Fruit fly (Drosophila melanogaster): ENCODE results near the gene CG46448.

The CG46448 gene

dm6 chr2L:2363626-2364147 lies 27.8 kb upstream of the CG46448 start (continued):
- peak; percentile 81 for TF ChIP-seq sqz (GFP tag; optimal IDR thresholded peaks at IDR 0.05)
- TF ChIP-seq NC2α (GFP tag; optimal IDR thresholded peaks at IDR 0.05) = peak; percentile 59
- TF ChIP-seq sna (GFP tag; IDR thresholded peaks at IDR 0.05; ENCODE audit: partially characterized antibody) = no peak
- no peak for TF ChIP-seq CG9797 (GFP tag; optimal IDR thresholded peaks at IDR 0.05)
- no peak for TF ChIP-seq YL-1 (GFP tag; optimal IDR thresholded peaks at IDR 0.05)
- peak; percentile 16 for TF ChIP-seq zfh2 (GFP tag; optimal IDR thresholded peaks at IDR 0.05)
- TF ChIP-seq CG6791 (GFP tag; IDR thresholded peaks at IDR 0.05; ENCODE audit: partially characterized antibody) = no peak
- TF ChIP-seq CG7271 (tag; optimal IDR thresholded peaks at IDR 0.05) = peak; percentile 64
- peak; percentile 84 for TF ChIP-seq kay (GFP tag; optimal IDR thresholded peaks at IDR 0.05)
- TF ChIP-seq CG11085 (GFP tag; IDR thresholded peaks at IDR 0.05) = peak; percentile 50; the same call in 1 of the 2 replicates
- no peak for TF ChIP-seq emc (GFP tag; optimal IDR thresholded peaks at IDR 0.05)
- no peak for TF ChIP-seq Bgb (GFP tag; IDR thresholded peaks at IDR 0.05; ENCODE audit: partially characterized antibody)
- peak; percentile 48; the same call in 1 of the 3 replicates for TF ChIP-seq Optix (GFP tag; IDR thresholded peaks at IDR 0.05)
- TF ChIP-seq mirr (GFP tag; optimal IDR thresholded peaks at IDR 0.05) = peak; percentile 64
- peak; percentile 90 for TF ChIP-seq CG14014 (GFP tag; IDR thresholded peaks at IDR 0.05)
- TF ChIP-seq H2.0 (GFP tag; IDR thresholded peaks at IDR 0.05) = peak; percentile 76
- peak; percentile 94 for TF ChIP-seq grau (tag; optimal IDR thresholded peaks at IDR 0.05)
- TF ChIP-seq bbx (GFP tag; IDR thresholded peaks at IDR 0.05; ENCODE audit: partially characterized antibody) = no peak
- peak; percentile 56; the same call in 1 of the 2 replicates for TF ChIP-seq klu (GFP tag; IDR thresholded peaks at IDR 0.05)
- peak in 1 of 2 experiments; percentile 55 for TF ChIP-seq chif (GFP tag; optimal IDR thresholded peaks at IDR 0.05)
- TF ChIP-seq slp2 (GFP tag; optimal IDR thresholded peaks at IDR 0.05) = peak; percentile 40
- TF ChIP-seq CG17328 (GFP tag; IDR thresholded peaks at IDR 0.05) = peak; percentile 89
- no peak for TF ChIP-seq Neu2 (GFP tag; optimal IDR thresholded peaks at IDR 0.05; ENCODE audit: borderline replicate concordance)
- peak; percentile 60; the same call in 1 of the 2 replicates for TF ChIP-seq peb (GFP tag; IDR thresholded peaks at IDR 0.05)
- peak; percentile 68 for TF ChIP-seq ems (GFP tag; optimal IDR thresholded peaks at IDR 0.05)
- peak; percentile 93 for TF ChIP-seq CG18262 (tag; optimal IDR thresholded peaks at IDR 0.05)
- TF ChIP-seq CG4617 (GFP tag; optimal IDR thresholded peaks at IDR 0.05; ENCODE audit: borderline replicate concordance) = peak; percentile 40
- TF ChIP-seq CkIIα-i1 (GFP tag; IDR thresholded peaks at IDR 0.05) = no peak
- TF ChIP-seq ac (GFP tag; optimal IDR thresholded peaks at IDR 0.05) = peak; percentile 67
- TF ChIP-seq CG6175 (GFP tag; IDR thresholded peaks at IDR 0.05) = peak; percentile 57; the same call in 1 of the 3 replicates
- peak; percentile 89 for TF ChIP-seq CG12219 (GFP tag; optimal IDR thresholded peaks at IDR 0.05)
- TF ChIP-seq CG7786 (GFP tag; optimal IDR thresholded peaks at IDR 0.05) = no peak
- TF ChIP-seq rib (GFP tag; IDR thresholded peaks at IDR 0.05) = no peak
- peak; percentile 85 for TF ChIP-seq CG6689 (GFP tag; IDR thresholded peaks at IDR 0.05)
- TF ChIP-seq Pdp1 (GFP tag; optimal IDR thresholded peaks at IDR 0.05) = peak; percentile 71 to 72
- peak; percentile 17; the same call in 1 of the 2 replicates for TF ChIP-seq ssp (GFP tag; IDR thresholded peaks at IDR 0.05)
- peak; percentile 70 for TF ChIP-seq Hmx (GFP tag; optimal IDR thresholded peaks at IDR 0.05)
- peak; percentile 47; the same call in 1 of the 2 replicates for TF ChIP-seq ttk (GFP tag; IDR thresholded peaks at IDR 0.05)
- peak; percentile 70 for TF ChIP-seq Deaf1 (tag; optimal IDR thresholded peaks at IDR 0.05)
- TF ChIP-seq wdn (GFP tag; IDR thresholded peaks at IDR 0.05) = peak; percentile 82
- peak; percentile 67 for TF ChIP-seq CG4854 (GFP tag; optimal IDR thresholded peaks at IDR 0.05)
- peak; percentile 81 for TF ChIP-seq CG3407 (GFP tag; optimal IDR thresholded peaks at IDR 0.05)
- TF ChIP-seq Atf3 (GFP tag; optimal IDR thresholded peaks at IDR 0.05) = peak; percentile 19
- TF ChIP-seq CG9932 (GFP tag; IDR thresholded peaks at IDR 0.05) = peak; percentile 82
- peak; percentile 57 for TF ChIP-seq HLHmδ (GFP tag; optimal IDR thresholded peaks at IDR 0.05)
- TF ChIP-seq Taf1 (GFP tag; IDR thresholded peaks at IDR 0.05) = peak; percentile 63; the same call in 1 of the 2 replicates
- peak; percentile 60 for TF ChIP-seq pho (GFP tag; optimal IDR thresholded peaks at IDR 0.05)
- no peak for TF ChIP-seq CG2129 (GFP tag; IDR thresholded peaks at IDR 0.05; ENCODE audit: partially characterized antibody)
- peak; percentile 86 for TF ChIP-seq CG15696 (tag; optimal IDR thresholded peaks at IDR 0.05)
- TF ChIP-seq CG31441 (GFP tag; IDR thresholded peaks at IDR 0.05) = peak; percentile 93

Measured in whole organism, embryonic.